Worm (Caenorhabditis elegans) whole organism, midembryonic: Measurements from ENCODE around the gene chil-1.

Source experiments
- cog-1 ChIP-seq: sonication (generic microtip); optimal IDR thresholded peaks from 2 replicates; lab custom pipeline; 2016; ENCODE audit warnings: missing genetic modification characterization, missing compliant biosample characterization
- flt-1 ChIP-seq: fragments of 200-800 bp; sonication (Bioruptor generic); IDR thresholded peaks from 2 replicates; pipeline ENCODE4 v1.3.6; 2022; ENCODE audit warnings: missing genetic modification characterization, missing compliant biosample characterization
- klf-2 ChIP-seq: fragments of 200-800 bp; sonication (Bioruptor generic); conservative IDR thresholded peaks from 2 replicates; pipeline ENCODE4 v1.3.6; 2022; ENCODE audit warnings: missing genetic modification reagents, missing genetic modification characterization, missing compliant biosample characterization
- med-1 ChIP-seq: sonication (generic microtip); optimal IDR thresholded peaks from 2 replicates; lab custom pipeline; 2017; ENCODE audit warnings: missing genetic modification characterization, mild to moderate bottlenecking, missing compliant biosample characterization, antibody characterized with exemption, missing genetic modification reagents; ENCODE audit not compliant: insufficient read depth
- ref-1 ChIP-seq: fragments of 200-800 bp; sonication (Bioruptor generic); conservative IDR thresholded peaks from 2 replicates; pipeline ENCODE4 v1.3.6; 2022; ENCODE audit warnings: missing genetic modification reagents, missing genetic modification characterization, missing compliant biosample characterization
- tab-1 ChIP-seq: fragments of 200-800 bp; sonication (Bioruptor generic); IDR thresholded peaks from 2 replicates; pipeline ENCODE4 v1.3.6; 2022; ENCODE audit warnings: missing genetic modification characterization, missing compliant biosample characterization
- ztf-23 ChIP-seq: fragments of 200-800 bp; sonication (Bioruptor generic); IDR thresholded peaks from 2 replicates; pipeline ENCODE4 v1.3.6; 2022; ENCODE audit warnings: missing genetic modification reagents, missing genetic modification characterization, missing compliant biosample characterization
- ztf-29 ChIP-seq: fragments of 200-800 bp; sonication (Bioruptor generic); IDR thresholded peaks from 2 replicates; pipeline ENCODE4 v1.3.6; 2022; ENCODE audit warnings: missing genetic modification reagents, missing genetic modification characterization, missing compliant biosample characterization

- no peak for TF ChIP-seq klf-2 (GFP tag; lab: Robert Waterston, UW)
- no peak for TF ChIP-seq ztf-23
- TF ChIP-seq cog-1, result no peak
- no peak for TF ChIP-seq ztf-29
- TF ChIP-seq flt-1 (GFP tag; lab: Robert Waterston, UW), result no peak
- no peak for TF ChIP-seq tab-1 (GFP tag; lab: Robert Waterston, UW)
- no peak for TF ChIP-seq ref-1
- no peak for TF ChIP-seq med-1 (GFP tag; lab: Kevin White, UChicago)
Measured at ce11 chrII:9891823-9892222, 25.5 kb upstream of the chil-1 start.
